Worm (Caenorhabditis elegans): ENCODE results near the gene srw-130.

DNA sequence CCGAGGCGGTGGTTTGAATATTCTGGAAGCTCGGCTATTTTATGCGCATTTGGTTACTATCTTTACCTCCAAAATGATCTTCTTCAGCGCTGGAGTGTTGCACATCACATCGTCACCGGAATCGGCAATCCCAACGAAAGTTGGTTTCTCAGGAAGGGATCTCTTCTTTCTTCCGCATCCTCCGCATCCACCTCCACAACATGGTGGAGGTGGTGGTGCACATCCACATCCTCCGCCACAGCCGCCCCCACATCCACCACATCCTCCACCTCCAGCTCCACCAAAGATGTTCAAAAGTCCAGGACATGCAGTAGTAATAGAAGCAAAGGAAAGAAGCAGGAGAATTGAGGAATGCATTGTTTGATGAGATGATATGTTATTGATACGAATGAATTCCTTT lies 8.7 kb upstream of the srw-130 start, which contains the start of gene grl-31:
- no peak for TF ChIP-seq ztf-4 (tag; optimal IDR thresholded peaks at IDR 0.05)
- no peak for TF ChIP-seq zag-1 (tag; optimal IDR thresholded peaks at IDR 0.05)
- TF ChIP-seq nhr-10 (tag; optimal IDR thresholded peaks at IDR 0.05), result no peak
- no peak for TF ChIP-seq egl-27 (tag; optimal IDR thresholded peaks at IDR 0.05)
- TF ChIP-seq nhr-77 (tag; optimal IDR thresholded peaks at IDR 0.05), result no peak
- TF ChIP-seq blmp-1 (tag; optimal IDR thresholded peaks at IDR 0.05; ENCODE audit: insufficient read depth), result no peak
- no peak for TF ChIP-seq skn-1 (tag; optimal IDR thresholded peaks at IDR 0.05)
- no peak for TF ChIP-seq gmeb-1 (tag; optimal IDR thresholded peaks at IDR 0.05)
- TF ChIP-seq ztf-11 (tag; optimal IDR thresholded peaks at IDR 0.05), result no peak
- TF ChIP-seq ama-1 (optimal IDR thresholded peaks at IDR 0.05), result no peak
- TF ChIP-seq ZK546.5 (tag; optimal IDR thresholded peaks at IDR 0.05), result no peak

Measured in whole organism, L2 larva.